Worm (Caenorhabditis elegans) whole organism, L3 larva: ENCODE results near the gene K01A6.4.

Source experiments
- R02D3.7 ChIP-seq: fragments of 150-350 bp; optimal IDR thresholded peaks from 2 replicates; lab custom pipeline; 2014; ENCODE audit warnings: missing biosample characterization, missing genetic modification characterization
- fos-1 ChIP-seq: fragments of 150-350 bp; optimal IDR thresholded peaks from 2 replicates; lab custom pipeline; 2014; ENCODE audit warnings: missing biosample characterization, missing genetic modification characterization
- jun-1 ChIP-seq: fragments of 150-350 bp; optimal IDR thresholded peaks from 2 replicates; lab custom pipeline; 2014; ENCODE audit warnings: missing biosample characterization, missing genetic modification reagents, missing genetic modification characterization
- nhr-28 ChIP-seq: fragments of 150-350 bp; optimal IDR thresholded peaks from 2 replicates; lab custom pipeline; 2014; ENCODE audit warnings: missing biosample characterization, missing genetic modification characterization
- snpc-4 ChIP-seq: fragments of 150-350 bp; optimal IDR thresholded peaks from 2 replicates; lab custom pipeline; 2014; ENCODE audit warnings: missing biosample characterization, missing genetic modification characterization
- unc-39 ChIP-seq: sonication (generic microtip); optimal IDR thresholded peaks from 4 replicates; lab custom pipeline; 2017; ENCODE audit warnings: missing biosample characterization, missing genetic modification characterization
- unc-62 ChIP-seq: fragments of 150-350 bp; sonication (generic microtip); optimal IDR thresholded peaks from 4 replicates; lab custom pipeline; 2014; ENCODE audit warnings: missing biosample characterization, missing genetic modification reagents, missing genetic modification characterization
- zag-1 ChIP-seq: fragments of 150-350 bp; optimal IDR thresholded peaks from 2 replicates; lab custom pipeline; 2014; ENCODE audit warnings: missing biosample characterization, missing genetic modification characterization
- ztf-11 ChIP-seq: fragments of 150-350 bp; optimal IDR thresholded peaks from 2 replicates; lab custom pipeline; 2014; ENCODE audit warnings: missing biosample characterization, missing genetic modification characterization

- TF ChIP-seq snpc-4 (no peak), unc-62 (GFP tag; lab: Kevin White, UChicago) (no peak), nhr-28 (tag; lab: Kevin White, UChicago) (no peak), fos-1 (tag; lab: Kevin White, UChicago) (no peak), unc-39 (tag; lab: Kevin White, UChicago) (no peak), ztf-11 (no peak), R02D3.7 (tag; lab: Kevin White, UChicago) (no peak), jun-1 (tag; lab: Kevin White, UChicago) (no peak), zag-1 (tag; lab: Kevin White, UChicago) (no peak)
Measured at ce11 chrIV:11701878-11702277, 38.2 kb downstream of the K01A6.4 start.
